Worm (Caenorhabditis elegans) whole organism, young adult: ENCODE data around the gene jac-1.

Experiments used
- F49E8.2 ChIP-seq: sonication (generic microtip); optimal IDR thresholded peaks from 3 replicates; lab custom pipeline; 2017; ENCODE audit warnings: missing genetic modification characterization, mild to moderate bottlenecking, missing compliant biosample characterization, antibody characterized with exemption, moderate library complexity; ENCODE audit not compliant: insufficient read depth
- T26A5.8 ChIP-seq: sonication (generic microtip); optimal IDR thresholded peaks from 2 replicates; lab custom pipeline; 2016; ENCODE audit warnings: missing genetic modification characterization, missing compliant biosample characterization
- dpff-1 ChIP-seq: sonication (generic microtip); optimal IDR thresholded peaks from 2 replicates; lab custom pipeline; 2017; ENCODE audit warnings: mild to moderate bottlenecking, missing genetic modification characterization, missing compliant biosample characterization
- hmg-1.2 ChIP-seq: fragments of 200-800 bp; sonication (Bioruptor generic); IDR thresholded peaks from 2 replicates; pipeline ENCODE4 v1.3.6; 2022; ENCODE audit warnings: missing genetic modification reagents, missing genetic modification characterization, missing compliant biosample characterization
- mcd-1 ChIP-seq: fragments of 200-800 bp; sonication (Bioruptor generic); IDR thresholded peaks from 2 replicates; pipeline ENCODE4 v1.3.6; 2022; ENCODE audit warnings: missing genetic modification reagents, missing genetic modification characterization, missing compliant biosample characterization
- nfya-1 ChIP-seq: sonication (generic microtip); optimal IDR thresholded peaks from 2 replicates; lab custom pipeline; 2017; ENCODE audit warnings: antibody characterized with exemption, missing compliant biosample characterization, missing genetic modification characterization, borderline replicate concordance; ENCODE audit not compliant: insufficient read depth
- repo-1 ChIP-seq: sonication (generic microtip); optimal IDR thresholded peaks from 2 replicates; lab custom pipeline; 2017; ENCODE audit warnings: mild to moderate bottlenecking, missing genetic modification characterization, missing compliant biosample characterization
- snpc-3.4 ChIP-seq: sonication (generic microtip); optimal IDR thresholded peaks from 2 replicates; lab custom pipeline; 2017; ENCODE audit warnings: missing genetic modification characterization, mild to moderate bottlenecking, missing compliant biosample characterization, antibody characterized with exemption, moderate library complexity, missing genotype, missing genetic modification reagents
- snpc-4 ChIP-seq, 5 experiments: fragments of 150-350 bp in 1 of 5; sonication (generic microtip) in 4 of 5; optimal IDR thresholded peaks; 2 replicates each; lab custom pipeline; 2014 to 2018; ENCODE audit warnings: missing genetic modification characterization in 5 of 5, missing biosample characterization in 3 of 5, antibody characterized with exemption in 2 of 5, mild to moderate bottlenecking in 2 of 5, missing compliant biosample characterization in 2 of 5, missing genotype in 2 of 5, moderate library complexity in 2 of 5, missing genetic modification reagents in 1 of 5
- unc-130 ChIP-seq: sonication (generic microtip); optimal IDR thresholded peaks from 2 replicates; lab custom pipeline; 2016; ENCODE audit warnings: missing genetic modification reagents, missing genetic modification characterization, missing compliant biosample characterization
- unc-62 ChIP-seq: fragments of 150-350 bp; optimal IDR thresholded peaks from 2 replicates; lab custom pipeline; 2014; ENCODE audit warnings: missing biosample characterization, missing genetic modification reagents, missing genetic modification characterization

ce11 chrIV:16001058-16001457 is 25.6 kb downstream of the jac-1 start:
- TF ChIP-seq T26A5.8 (tag; lab: Kevin White, UChicago), result no peak
- no peak for TF ChIP-seq snpc-3.4 (tag; lab: Kevin White, UChicago)
- no peak for TF ChIP-seq repo-1 (tag; lab: Kevin White, UChicago)
- TF ChIP-seq unc-130 (GFP tag; lab: Kevin White, UChicago), result no peak
- no peak for TF ChIP-seq dpff-1
- no peak for TF ChIP-seq unc-62 (GFP tag; lab: Kevin White, UChicago)
- no peak for TF ChIP-seq snpc-4 (GFP tag; optimal IDR thresholded peaks at IDR 0.05; lab: Kevin White, UChicago)
- TF ChIP-seq snpc-4 (tag; optimal IDR thresholded peaks at IDR 0.05; lab: Kevin White, UChicago), result peak in 3 of 4 experiments; percentile 30 to 81 (median 49)
- no peak for TF ChIP-seq mcd-1
- TF ChIP-seq nfya-1 (tag; lab: Kevin White, UChicago), result no peak
- TF ChIP-seq hmg-1.2, result no peak
- TF ChIP-seq F49E8.2, result no peak
